Fruit fly (Drosophila melanogaster) S2 (cell line): ENCODE measurements around the gene Pex7.

ENCODE experiments used
- CG8478 ChIP-seq: fragments of >200 bp; optimal IDR thresholded peaks from 2 replicates; lab custom pipeline; 2018
- CTCF ChIP-seq, 2 experiments: fragments of >200 bp; optimal IDR thresholded peaks; 2 replicates each; lab custom pipeline; 2018

Gene Pex7

DNA sequence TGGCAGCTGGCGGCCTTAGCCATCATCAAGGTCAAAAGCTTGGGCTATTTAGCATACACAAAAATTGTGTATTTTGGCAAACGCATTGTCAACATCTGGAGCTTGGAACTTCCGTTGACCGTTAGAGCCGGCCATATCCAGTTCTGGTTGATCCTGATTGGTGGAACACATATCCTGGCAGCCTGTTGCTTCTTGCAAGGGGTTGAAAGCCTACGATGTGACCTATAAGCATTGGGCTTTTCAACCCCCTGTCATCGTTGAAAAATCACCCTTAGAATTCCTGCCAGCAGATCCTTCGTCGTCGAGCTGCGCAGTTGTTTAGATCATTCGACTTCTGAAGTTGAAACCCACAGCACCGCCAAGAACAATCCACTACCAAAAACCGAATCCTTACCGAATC is at the start of gene Pex7, which contains the start of gene CG13305:
Pex7 (plus strand) TSS at position 325 of the 400 bp plus-strand sequence.
CG13305 (minus strand) TSS at position 2 of the 400 bp plus-strand sequence.
- TF ChIP-seq CTCF (optimal IDR thresholded peaks at IDR 0.05; lab: Kevin White, UChicago) (no peak), CG8478 (lab: Kevin White, UChicago) (no peak)

DNA sequence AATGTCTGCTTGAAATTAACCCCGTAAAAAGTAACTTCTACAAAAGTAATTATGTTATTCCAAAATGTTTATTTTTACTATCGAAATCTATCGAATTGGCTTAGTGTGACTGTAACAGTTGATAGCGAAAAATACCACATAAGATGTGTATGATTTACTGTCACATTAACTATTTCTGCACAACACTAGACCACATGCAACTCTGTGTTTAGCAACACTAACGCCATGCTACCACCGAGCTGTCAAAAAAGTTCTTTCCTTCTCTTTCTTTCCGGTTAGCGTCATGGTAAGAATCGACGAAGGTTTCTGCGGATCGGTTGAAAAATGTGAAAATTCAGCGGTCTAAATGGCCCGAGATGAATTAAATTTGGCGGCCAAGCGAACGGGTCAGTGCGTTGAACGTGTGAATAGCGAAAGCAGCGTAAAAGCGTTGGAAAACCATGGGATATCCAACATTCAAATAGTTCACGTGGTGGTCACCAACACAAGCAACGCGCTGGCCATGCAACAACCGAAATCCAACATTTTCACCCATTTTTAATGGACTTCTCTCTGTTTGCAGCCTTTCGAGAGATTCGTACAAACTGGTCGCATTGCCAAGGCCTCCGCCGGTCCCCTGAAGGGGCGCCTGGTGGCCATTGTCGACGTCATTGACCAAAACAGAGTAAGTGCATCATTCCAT is 46.1 kb upstream of the Pex7 start, which contains the start of the genes Nelf-E and RpL14:
Nelf-E (minus strand) TSS at position 128 of the 682 bp plus-strand sequence.
RpL14 (plus strand) TSS at position 255 of the 682 bp plus-strand sequence.
- TF ChIP-seq CTCF (optimal IDR thresholded peaks at IDR 0.05; lab: Kevin White, UChicago), result peak; percentile 26 to 28
- TF ChIP-seq CG8478 (lab: Kevin White, UChicago), result no peak

DNA sequence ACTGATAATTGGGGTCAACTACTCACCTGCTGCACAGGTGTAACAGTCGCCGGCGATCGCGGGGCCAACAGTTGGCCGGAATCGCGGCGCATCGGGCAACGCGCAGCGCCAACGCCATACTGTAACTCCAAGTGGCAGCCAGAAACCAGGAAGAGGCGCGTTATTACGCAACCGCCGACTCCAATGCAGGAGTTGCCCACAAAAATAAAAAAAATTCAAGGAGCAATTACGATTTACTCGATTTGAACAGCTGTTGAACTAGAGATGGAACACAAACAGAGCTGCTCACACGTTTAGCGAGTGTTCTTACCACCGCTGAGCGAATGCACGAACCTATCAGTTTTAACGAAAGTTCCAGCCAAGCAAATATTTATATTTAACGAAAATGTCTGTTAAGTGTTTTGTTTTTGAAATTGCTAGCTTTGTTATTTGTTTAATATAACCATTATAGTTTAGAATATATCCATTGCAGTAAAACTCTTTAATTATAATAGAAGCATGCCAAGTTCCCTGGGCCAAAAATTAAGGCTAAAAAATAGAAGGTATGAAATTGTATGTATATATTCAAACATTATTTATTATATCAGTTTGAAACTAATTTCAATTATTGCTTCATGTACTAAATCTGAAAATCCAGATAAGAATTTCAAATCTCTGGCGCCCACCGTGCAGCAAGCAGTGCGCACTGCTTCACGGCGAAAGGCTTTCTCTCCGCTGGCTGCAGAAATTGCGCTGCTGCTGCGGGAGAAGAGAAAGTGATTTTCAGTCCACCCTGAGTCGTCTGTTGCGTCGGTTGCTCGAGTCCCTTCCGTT is 42.9 kb upstream of the Pex7 start, which contains the start of the genes CG5989 and CG6282:
CG5989 (minus strand) TSS at position 270 of the 813 bp plus-strand sequence.
CG6282 (plus strand) TSS at position 778 of the 813 bp plus-strand sequence.
- TF ChIP-seq CTCF (optimal IDR thresholded peaks at IDR 0.05; lab: Kevin White, UChicago) (peak; percentile 31 to 56), CG8478 (lab: Kevin White, UChicago) (no peak)

DNA sequence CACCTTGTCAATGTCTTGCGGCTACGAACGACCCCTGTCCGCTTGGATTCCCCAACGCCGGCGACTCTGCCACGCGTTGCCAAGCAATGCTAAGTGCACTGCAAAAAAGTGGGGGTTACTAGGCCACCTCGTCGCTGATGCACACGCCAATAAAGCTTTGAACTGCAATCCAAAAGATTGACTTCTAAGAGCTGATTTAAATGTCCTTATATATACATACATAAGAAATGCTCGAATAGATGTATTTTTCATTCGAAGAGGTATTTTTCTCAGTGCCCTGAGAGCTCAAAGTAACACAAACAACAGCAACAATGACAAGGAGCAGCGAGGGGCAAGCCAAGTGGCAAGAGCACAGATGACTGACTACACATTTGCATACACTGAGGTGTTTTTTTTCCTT is 39.5 kb upstream of the Pex7 start:
- no peak for TF ChIP-seq CG8478 (lab: Kevin White, UChicago)

DNA sequence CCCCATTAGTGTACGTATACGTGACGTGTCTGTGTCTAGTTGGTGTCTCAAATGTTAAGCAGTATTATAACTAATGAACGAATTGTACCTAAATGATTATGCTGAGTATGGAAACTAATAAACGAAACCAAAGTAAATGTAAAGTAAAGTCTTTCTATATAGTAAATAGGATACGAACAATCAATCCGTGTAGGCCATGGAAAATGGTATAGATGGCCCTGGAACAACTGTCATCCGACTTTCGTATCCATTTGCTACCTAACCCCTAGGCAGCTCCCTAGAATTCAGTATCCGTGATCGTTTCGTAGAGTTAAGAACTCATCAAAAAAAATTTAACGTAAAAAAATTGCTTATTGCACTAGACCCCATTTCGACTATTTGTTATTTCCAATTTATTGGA is 30.0 kb upstream of the Pex7 start, which contains the start of gene S-Lap1:
S-Lap1 (plus strand) TSS at position 301 of the 400 bp plus-strand sequence.
- TF ChIP-seq CTCF (optimal IDR thresholded peaks at IDR 0.05; lab: Kevin White, UChicago), result no peak
- TF ChIP-seq CG8478 (lab: Kevin White, UChicago), result no peak

DNA sequence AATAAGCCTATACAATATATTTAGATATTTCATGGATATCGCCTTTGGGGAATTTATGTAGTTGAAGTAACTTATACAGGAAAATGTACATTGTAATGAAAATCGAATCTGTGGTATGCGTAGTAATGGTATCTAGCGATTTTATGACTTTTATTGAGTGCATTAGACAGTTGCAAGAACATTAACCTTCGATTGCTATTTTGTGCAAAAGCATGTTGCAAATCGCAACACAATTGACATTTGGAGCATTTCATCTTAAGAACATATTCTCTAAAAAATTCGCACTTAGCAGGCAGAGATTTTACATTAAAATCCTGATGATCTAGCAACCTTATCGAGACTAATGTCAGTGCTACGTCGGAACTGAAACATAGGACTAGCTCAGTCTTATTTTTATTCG is 27.4 kb upstream of the Pex7 start, which contains the start of gene S-Lap2:
S-Lap2 (plus strand) TSS at position 301 of the 400 bp plus-strand sequence.
- TF ChIP-seq CTCF (optimal IDR thresholded peaks at IDR 0.05; lab: Kevin White, UChicago) (no peak), CG8478 (lab: Kevin White, UChicago) (no peak)

DNA sequence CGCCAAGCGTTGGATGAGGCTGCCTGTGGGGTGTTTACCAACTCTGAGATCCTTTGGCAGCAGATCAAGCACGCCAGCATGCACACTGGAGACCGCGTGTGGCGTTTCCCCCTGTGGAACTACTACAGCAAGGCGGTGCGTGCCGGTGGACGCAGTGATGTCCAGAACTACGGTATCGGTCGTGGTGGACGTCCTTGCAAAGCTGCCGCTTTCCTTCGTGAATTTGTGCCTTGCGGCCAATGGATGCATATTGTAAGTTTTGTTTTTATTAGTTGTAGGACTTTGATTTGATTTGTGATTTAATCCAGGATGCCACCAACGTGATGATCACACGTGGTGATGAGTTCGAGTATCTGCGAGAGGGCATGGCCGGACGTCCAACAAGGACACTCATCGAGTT is 25.5 kb upstream of the Pex7 start:
- TF ChIP-seq CTCF (optimal IDR thresholded peaks at IDR 0.05; lab: Kevin White, UChicago), result no peak
- TF ChIP-seq CG8478 (lab: Kevin White, UChicago), result no peak

DNA sequence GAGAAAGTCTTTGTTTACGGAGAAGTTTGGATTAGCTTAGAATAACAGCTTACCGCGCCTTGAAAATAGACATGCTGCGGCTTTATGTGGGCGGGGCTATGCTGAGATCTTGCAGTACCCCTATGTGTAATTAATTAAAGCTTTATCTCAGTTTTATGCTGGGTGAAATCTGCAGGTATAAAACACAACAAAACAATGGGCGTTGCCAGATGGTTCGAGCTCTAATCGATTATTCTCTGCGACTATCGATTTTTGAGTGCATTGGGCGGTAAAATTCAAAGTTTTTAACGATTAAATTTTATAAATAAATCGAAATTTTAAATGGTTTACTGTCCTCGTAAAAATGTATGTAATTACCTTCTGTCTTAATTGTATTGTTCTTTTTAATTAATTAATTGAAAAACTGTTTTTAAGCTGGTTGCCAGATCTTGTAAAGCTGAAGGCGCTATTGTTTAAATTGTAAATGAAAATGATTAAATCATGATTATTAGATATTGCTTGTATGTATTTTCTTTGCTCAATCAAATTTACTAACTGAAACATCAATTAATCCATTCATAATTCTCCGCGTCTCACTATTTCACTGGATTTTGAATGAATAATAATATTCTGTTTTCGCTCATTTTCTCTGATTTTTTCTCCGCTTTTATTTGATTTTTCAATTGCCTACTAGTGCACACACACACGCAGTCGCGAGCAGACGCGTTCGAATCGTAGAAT is 23.1 kb upstream of the Pex7 start, which contains the start of the genes GAPsec and Zasp66:
GAPsec (minus strand) TSS at position 200 of the 720 bp plus-strand sequence.
Zasp66 (plus strand) TSS at position 670 of the 720 bp plus-strand sequence.
- TF ChIP-seq CTCF (optimal IDR thresholded peaks at IDR 0.05; lab: Kevin White, UChicago) (no peak), CG8478 (lab: Kevin White, UChicago) (no peak)

DNA sequence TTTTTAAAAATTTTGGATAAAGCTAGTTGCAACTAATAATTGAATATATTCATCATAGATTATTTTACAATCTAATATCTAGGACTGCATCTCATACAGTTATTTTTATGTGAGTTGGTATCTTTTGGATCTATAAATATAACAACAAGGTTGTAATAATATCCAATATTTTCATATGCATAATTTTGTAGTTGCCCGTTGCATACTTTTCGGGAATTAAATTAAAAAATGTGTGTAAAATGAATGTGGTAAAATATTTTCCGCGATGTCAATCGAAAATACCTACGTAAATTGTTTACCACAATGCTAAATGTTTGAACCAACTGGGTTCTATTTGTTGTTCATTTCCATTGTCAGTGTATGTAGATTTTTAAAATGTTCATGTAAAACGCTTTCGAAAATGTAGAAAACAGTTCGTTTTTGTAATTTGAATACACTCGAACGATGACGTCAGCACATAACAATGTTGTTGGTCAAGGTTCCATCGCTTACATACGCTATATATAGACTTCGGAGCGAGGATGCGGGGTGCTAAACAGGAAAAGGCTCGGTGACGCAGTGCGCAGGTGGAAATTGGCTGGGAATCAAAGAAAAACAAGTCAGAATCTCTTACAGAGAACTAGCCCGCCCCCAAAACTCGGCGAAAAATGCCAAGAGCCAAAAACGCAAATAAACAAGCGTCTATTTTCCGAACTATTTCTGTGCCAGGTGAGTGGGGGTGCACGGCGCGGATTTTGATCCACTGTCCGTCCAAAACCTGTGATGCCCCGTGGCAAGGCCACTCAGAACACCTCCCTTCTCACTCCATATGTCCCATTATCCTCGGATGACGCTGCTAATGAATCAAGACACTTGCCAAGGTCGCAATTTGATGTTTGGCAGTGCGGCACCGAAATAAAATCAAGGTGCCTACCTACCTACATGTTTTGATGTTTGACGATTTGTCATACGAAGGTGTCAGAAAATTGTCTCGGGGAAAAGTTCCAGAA is 18.8 kb upstream of the Pex7 start:
- TF ChIP-seq CG8478 (lab: Kevin White, UChicago) (no peak), CTCF (optimal IDR thresholded peaks at IDR 0.05; lab: Kevin White, UChicago) (peak; percentile 73 to 78)

DNA sequence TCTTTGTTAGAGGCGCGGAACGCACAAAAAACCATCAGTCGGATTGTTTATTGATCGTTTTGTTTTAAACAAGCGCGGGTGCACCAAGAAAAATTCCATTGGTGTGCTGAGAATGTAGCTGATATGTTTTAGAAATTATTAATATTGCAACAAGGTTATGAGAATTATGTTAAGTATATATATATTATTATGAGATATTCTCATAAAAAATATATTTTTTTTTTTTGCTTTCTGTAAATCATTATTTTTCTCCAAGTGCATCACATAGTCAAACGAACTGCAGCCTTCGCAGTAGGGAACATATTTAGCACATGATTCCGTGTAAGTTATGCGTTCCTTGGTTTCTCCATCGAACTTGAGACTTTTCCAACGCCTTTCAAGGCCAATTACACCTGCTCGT is 18.0 kb upstream of the Pex7 start:
- TF ChIP-seq CTCF (optimal IDR thresholded peaks at IDR 0.05; lab: Kevin White, UChicago), result no peak
- TF ChIP-seq CG8478 (lab: Kevin White, UChicago), result no peak

DNA sequence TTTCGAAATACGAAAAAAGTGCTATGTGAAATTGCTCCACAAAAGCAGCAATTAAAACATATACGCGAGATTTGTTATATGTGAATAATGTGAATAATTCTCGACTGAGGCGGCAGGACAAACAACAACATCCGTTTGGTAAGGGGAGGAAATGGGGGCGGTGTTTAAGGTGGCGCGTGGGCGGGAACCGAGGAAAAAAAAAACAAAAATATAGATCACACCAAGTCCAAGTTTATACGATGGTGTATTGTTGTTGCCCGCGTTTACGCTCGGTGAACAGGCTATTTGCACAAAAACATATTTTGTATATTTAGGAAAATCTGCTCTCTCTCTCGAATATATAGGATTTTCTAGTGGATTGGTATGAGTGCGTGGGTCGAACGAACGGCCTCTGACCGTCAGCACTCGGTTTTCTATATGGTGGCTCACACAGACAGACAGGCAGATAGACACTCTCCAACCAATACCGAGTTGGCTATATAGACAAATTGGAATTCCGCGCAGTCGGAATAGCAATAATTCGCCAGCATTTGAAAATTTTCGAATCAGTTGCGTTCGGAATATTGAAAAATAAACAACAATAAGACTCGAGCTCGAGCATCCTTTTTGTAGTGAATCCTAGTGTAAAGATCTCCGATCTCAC is 17.1 kb upstream of the Pex7 start:
- no peak for TF ChIP-seq CG8478 (lab: Kevin White, UChicago)
- TF ChIP-seq CTCF (optimal IDR thresholded peaks at IDR 0.05; lab: Kevin White, UChicago), result no peak

DNA sequence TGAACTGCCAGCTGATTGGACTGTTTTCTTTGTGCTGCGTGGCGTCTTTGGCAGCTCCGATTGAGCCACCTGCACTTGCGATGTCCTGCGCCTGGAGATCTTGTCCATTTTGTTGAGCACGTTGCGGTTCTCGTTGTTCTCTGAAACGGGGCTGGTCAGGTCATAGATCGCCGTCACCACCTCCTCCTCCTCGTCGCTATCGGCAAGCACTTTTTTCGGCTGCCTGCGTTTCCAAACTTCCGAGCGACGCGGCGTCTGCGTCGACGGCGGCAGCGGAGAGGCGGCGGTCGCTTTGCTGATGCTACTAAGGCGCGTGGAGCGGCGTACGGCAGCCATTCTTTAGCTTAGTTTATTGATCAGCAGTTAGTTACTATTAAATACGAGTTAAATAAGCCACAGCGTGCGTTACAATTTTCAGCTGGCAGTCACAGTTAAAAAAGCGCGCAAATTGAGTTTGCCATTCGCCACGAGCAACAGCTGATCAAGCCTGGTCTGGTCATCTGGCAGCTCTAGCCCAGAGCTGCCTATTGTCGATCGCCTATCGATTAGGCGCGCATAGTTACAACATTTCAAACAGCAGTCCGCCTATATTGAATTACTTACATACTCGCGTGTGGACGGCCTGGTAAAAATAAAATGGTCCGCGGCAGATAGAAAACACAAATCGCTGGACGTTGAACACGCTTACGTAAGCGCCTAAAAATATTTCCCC is 13.2 kb upstream of the Pex7 start, which contains the start of gene Cdc6:
Cdc6 (minus strand) TSS at position 456 of the 712 bp plus-strand sequence.
- TF ChIP-seq CTCF (optimal IDR thresholded peaks at IDR 0.05; lab: Kevin White, UChicago) (peak in 1 of 2 experiments; percentile 0), CG8478 (lab: Kevin White, UChicago) (no peak)
